Worm (Caenorhabditis elegans) whole organism, late embryonic: ENCODE data around the gene C01B10.11.

Source experiments
- Y22D7AL.16 ChIP-seq: sonication (generic microtip); optimal IDR thresholded peaks from 2 replicates; lab custom pipeline; 2016; ENCODE audit warnings: missing genetic modification characterization, missing compliant biosample characterization
- ceh-19 ChIP-seq: fragments of 200-800 bp; sonication (Bioruptor generic); optimal IDR thresholded peaks from 2 replicates; lab custom pipeline; 2018; ENCODE audit warnings: mild to moderate bottlenecking, missing genetic modification characterization, missing compliant biosample characterization
- pha-4 ChIP-seq: fragments of 150-350 bp; optimal IDR thresholded peaks from 2 replicates; lab custom pipeline; 2018; ENCODE audit warnings: missing biosample characterization, missing genetic modification reagents, missing genetic modification characterization
- sox-4 ChIP-seq: sonication (generic microtip); optimal IDR thresholded peaks from 2 replicates; lab custom pipeline; 2017; ENCODE audit warnings: mild to moderate bottlenecking, missing genetic modification characterization, inconsistent platforms, missing compliant biosample characterization

- TF ChIP-seq ceh-19: no peak
- TF ChIP-seq Y22D7AL.16: no peak
- no peak for TF ChIP-seq sox-4 (tag; lab: Kevin White, UChicago)
- TF ChIP-seq pha-4: no peak
Observed at ce11 chrIV:6634789-6635188, 23.0 kb upstream of the C01B10.11 start, which contains the start of gene metl-13.
